Worm (Caenorhabditis elegans): ENCODE measurements around the gene W05B2.2.

Gene W05B2.2

ce11 chrIII:10987561-10988184 lies 20.8 kb upstream of the W05B2.2 start, which contains the start of gene col-94:
TSS of gene col-94 (minus strand) at chrIII:10987873.
- TF ChIP-seq ref-2 (tag; optimal IDR thresholded peaks at IDR 0.05) (no peak), gmeb-2 (tag; optimal IDR thresholded peaks at IDR 0.05) (no peak), pax-1 (tag; optimal IDR thresholded peaks at IDR 0.05) (no peak), odd-2 (tag; optimal IDR thresholded peaks at IDR 0.05) (no peak), fax-1 (tag; optimal IDR thresholded peaks at IDR 0.05) (no peak), F13H6.1 (tag; optimal IDR thresholded peaks at IDR 0.05) (no peak), rnt-1 (tag; optimal IDR thresholded peaks at IDR 0.05) (no peak), ceh-9 (tag; optimal IDR thresholded peaks at IDR 0.05) (no peak), nhr-232 (tag; optimal IDR thresholded peaks at IDR 0.05) (no peak)

ce11 chrIII:10985559-10986036 lies 18.7 kb upstream of the W05B2.2 start, which contains the start of gene col-93:
TSS of gene col-93 (minus strand) at chrIII:10985609.
- TF ChIP-seq sdc-2 (tag; optimal IDR thresholded peaks at IDR 0.05) (no peak), hlh-15 (tag; optimal IDR thresholded peaks at IDR 0.05) (no peak), lin-11 (tag; optimal IDR thresholded peaks at IDR 0.05) (no peak), odd-2 (tag; optimal IDR thresholded peaks at IDR 0.05) (no peak), C38D4.7 (GFP tag; optimal IDR thresholded peaks at IDR 0.05) (no peak)

- TF ChIP-seq hlh-15 (tag; optimal IDR thresholded peaks at IDR 0.05), result no peak
- TF ChIP-seq ztf-16 (tag; optimal IDR thresholded peaks at IDR 0.05), result no peak
- no peak for TF ChIP-seq unc-42 (tag; optimal IDR thresholded peaks at IDR 0.05)
- no peak for TF ChIP-seq K09A11.1 (tag; optimal IDR thresholded peaks at IDR 0.05; ENCODE audit: insufficient read depth)
- TF ChIP-seq ceh-34 (tag; optimal IDR thresholded peaks at IDR 0.05), result no peak
These were observed 16.2 kb upstream of the W05B2.2 start, which contains the start of gene col-92 for ce11 chrIII:10983153-10983552. TSS of gene col-92 (minus strand) at chrIII:10983253.

- TF ChIP-seq pha-2 (tag; optimal IDR thresholded peaks at IDR 0.05) (no peak), elt-4 (tag; optimal IDR thresholded peaks at IDR 0.05) (no peak), fkh-10 (GFP tag; optimal IDR thresholded peaks at IDR 0.05) (no peak), pag-3 (tag; optimal IDR thresholded peaks at IDR 0.05; ENCODE audit: borderline replicate concordance) (no peak), ceh-18 (tag; optimal IDR thresholded peaks at IDR 0.05) (no peak), lin-11 (tag; optimal IDR thresholded peaks at IDR 0.05) (no peak), eyg-1 (tag; optimal IDR thresholded peaks at IDR 0.05) (no peak), nfya-1 (tag; optimal IDR thresholded peaks at IDR 0.05) (no peak)
These were observed 14.6 kb upstream of the W05B2.2 start for ce11 chrIII:10981555-10981954.

ce11 chrIII:10976580-10976979 lies 9.7 kb upstream of the W05B2.2 start:
- TF ChIP-seq ceh-31 (tag; optimal IDR thresholded peaks at IDR 0.05) (no peak), pat-9 (tag; optimal IDR thresholded peaks at IDR 0.05) (no peak), T23F11.4 (GFP tag; optimal IDR thresholded peaks at IDR 0.05) (no peak), pax-1 (tag; optimal IDR thresholded peaks at IDR 0.05) (no peak), sox-2 (GFP tag; IDR thresholded peaks at IDR 0.05) (no peak), tbx-7 (tag; optimal IDR thresholded peaks at IDR 0.05) (no peak), mec-3 (tag; optimal IDR thresholded peaks at IDR 0.05; ENCODE audit: borderline replicate concordance) (no peak), unc-3 (GFP tag; conservative IDR thresholded peaks at IDR 0.05) (no peak), unc-3 (tag; optimal IDR thresholded peaks at IDR 0.05) (no peak), zip-5 (tag; optimal IDR thresholded peaks at IDR 0.05) (no peak), madf-2 (tag; optimal IDR thresholded peaks at IDR 0.05) (no peak)

All from whole organism, late embryonic.